Fruit fly (Drosophila melanogaster) whole organism, embryonic: ENCODE data around the gene CG10761.
A peak's percentile ranks its signal among the peaks of the same experiment; 100 is the strongest.

Experiments used
- Antp ChIP-seq: fragments of 200-800 bp; sonication (Bioruptor generic); optimal IDR thresholded peaks from 3 replicates; lab custom pipeline; 2016; ENCODE audit warnings: missing biosample characterization, missing genetic modification characterization
- CG10209 ChIP-seq: fragments of 200-800 bp; sonication (Bioruptor generic); optimal IDR thresholded peaks from 3 replicates; lab custom pipeline; 2017; ENCODE audit warnings: missing biosample characterization, mild to moderate bottlenecking, missing genetic modification characterization, missing genetic modification reagents
- CG10431 ChIP-seq: fragments of 200-800 bp; sonication (Bioruptor generic); optimal IDR thresholded peaks from 3 replicates; lab custom pipeline; 2018; ENCODE audit warnings: missing biosample characterization, mild to moderate bottlenecking, missing genetic modification characterization
- CG10462 ChIP-seq: fragments of 200-800 bp; sonication (Bioruptor generic); optimal IDR thresholded peaks from 2 replicates; lab custom pipeline; 2016; ENCODE audit warnings: missing biosample characterization, missing genetic modification characterization
- CG10959 ChIP-seq: fragments of 200-800 bp; sonication (Bioruptor generic); IDR thresholded peaks from 2 replicates; pipeline ENCODE4 v1.3.6; 2022; ENCODE audit warnings: missing biosample characterization, missing genetic modification characterization
- CG10979 ChIP-seq: fragments of 200-800 bp; sonication (Bioruptor generic); optimal IDR thresholded peaks from 2 replicates; lab custom pipeline; 2018; ENCODE audit warnings: missing biosample characterization, mild to moderate bottlenecking, missing genetic modification characterization, moderate library complexity
- CG11398 ChIP-seq: fragments of 200-800 bp; sonication (Bioruptor generic); optimal IDR thresholded peaks from 2 replicates; lab custom pipeline; 2016; ENCODE audit warnings: missing biosample characterization, missing genetic modification characterization
- CG12391 ChIP-seq: fragments of 200-800 bp; sonication (Bioruptor generic); optimal IDR thresholded peaks from 3 replicates; lab custom pipeline; 2018; ENCODE audit warnings: missing biosample characterization, mild to moderate bottlenecking, missing genetic modification characterization, moderate library complexity
- CG16815 ChIP-seq: fragments of 200-800 bp; sonication (Bioruptor generic); optimal IDR thresholded peaks from 3 replicates; lab custom pipeline; 2017; ENCODE audit warnings: missing biosample characterization, mild to moderate bottlenecking, missing genetic modification characterization
- CG17328 ChIP-seq: fragments of 200-800 bp; sonication (Bioruptor generic); IDR thresholded peaks from 2 replicates; pipeline ENCODE4 v1.3.6; 2022; ENCODE audit warnings: missing biosample characterization, missing genetic modification characterization
- CG1792 ChIP-seq: fragments of 200-800 bp; sonication (Bioruptor generic); optimal IDR thresholded peaks from 2 replicates; lab custom pipeline; 2016; ENCODE audit warnings: missing biosample characterization, missing genetic modification characterization
- CG1832 ChIP-seq: fragments of 200-800 bp; sonication (Bioruptor generic); optimal IDR thresholded peaks from 2 replicates; lab custom pipeline; 2017; ENCODE audit warnings: missing biosample characterization, mild to moderate bottlenecking, missing genetic modification characterization, inconsistent platforms
- CG18764 ChIP-seq: fragments of 200-800 bp; sonication (Bioruptor generic); optimal IDR thresholded peaks from 3 replicates; lab custom pipeline; 2016; ENCODE audit warnings: missing biosample characterization, missing genetic modification characterization
- CG33213 ChIP-seq: fragments of 200-800 bp; sonication (Bioruptor generic); optimal IDR thresholded peaks from 3 replicates; lab custom pipeline; 2016; ENCODE audit warnings: missing biosample characterization, missing genetic modification characterization
- CG3407 ChIP-seq: fragments of 200-800 bp; sonication (Bioruptor generic); optimal IDR thresholded peaks from 2 replicates; lab custom pipeline; 2018; ENCODE audit warnings: missing biosample characterization, mild to moderate bottlenecking, missing genetic modification characterization
- CG4404 ChIP-seq: fragments of 200-800 bp; sonication (Bioruptor generic); IDR thresholded peaks from 2 replicates; pipeline ENCODE4 v1.3.6; 2022; ENCODE audit warnings: missing biosample characterization, missing genetic modification characterization
- CG6689 ChIP-seq: fragments of 200-800 bp; sonication (Bioruptor generic); IDR thresholded peaks from 2 replicates; pipeline ENCODE4 v1.3.6; 2022; ENCODE audit warnings: missing biosample characterization, missing genetic modification characterization
- CG6813 ChIP-seq: fragments of 200-800 bp; sonication (Bioruptor generic); optimal IDR thresholded peaks from 2 replicates; lab custom pipeline; 2017; ENCODE audit warnings: missing biosample characterization, missing genetic modification characterization, mild to moderate bottlenecking, moderate library complexity, missing genetic modification reagents
- CG8924 ChIP-seq: fragments of 200-800 bp; optimal IDR thresholded peaks from 3 replicates; lab custom pipeline; 2019; ENCODE audit warnings: missing biosample characterization, mild to moderate bottlenecking, missing genetic modification characterization, moderate library complexity
- Camta ChIP-seq: fragments of 200-800 bp; sonication (Bioruptor generic); optimal IDR thresholded peaks from 2 replicates; lab custom pipeline; 2016; ENCODE audit warnings: missing biosample characterization, missing genetic modification characterization
- Chrac-16 ChIP-seq: fragments of 200-800 bp; sonication (Bioruptor generic); optimal IDR thresholded peaks from 3 replicates; lab custom pipeline; 2016; ENCODE audit warnings: missing biosample characterization, missing genetic modification characterization
- ERR ChIP-seq: fragments of 200-800 bp; sonication (Bioruptor generic); optimal IDR thresholded peaks from 2 replicates; lab custom pipeline; 2016; ENCODE audit warnings: missing biosample characterization, missing genetic modification characterization
- H2.0 ChIP-seq: fragments of 200-800 bp; sonication (Bioruptor generic); IDR thresholded peaks from 2 replicates; pipeline ENCODE4 v1.3.6; 2022; ENCODE audit warnings: missing biosample characterization, missing genetic modification characterization
- HmgD ChIP-seq: fragments of 200-800 bp; sonication (Bioruptor generic); optimal IDR thresholded peaks from 3 replicates; lab custom pipeline; 2016; ENCODE audit warnings: missing biosample characterization, missing genetic modification characterization
- MESR4 ChIP-seq: fragments of 200-800 bp; sonication (Bioruptor generic); optimal IDR thresholded peaks from 2 replicates; lab custom pipeline; 2018; ENCODE audit warnings: missing biosample characterization, mild to moderate bottlenecking, missing genetic modification characterization, moderate library complexity
- Ptx1 ChIP-seq: fragments of 200-800 bp; sonication (Bioruptor generic); IDR thresholded peaks from 2 replicates; pipeline ENCODE4 v1.3.6; 2022; ENCODE audit warnings: missing biosample characterization, missing genetic modification characterization
- Rx ChIP-seq: fragments of 200-800 bp; sonication (Bioruptor generic); IDR thresholded peaks from 2 replicates; pipeline ENCODE4 v1.3.6; 2022; ENCODE audit warnings: missing biosample characterization, missing genetic modification characterization
- Ssrp ChIP-seq: fragments of 200-800 bp; sonication (Bioruptor generic); optimal IDR thresholded peaks from 2 replicates; lab custom pipeline; 2018; ENCODE audit warnings: missing biosample characterization, mild to moderate bottlenecking, missing genetic modification characterization, moderate library complexity
- Vsx1 ChIP-seq: fragments of 200-800 bp; sonication (Bioruptor generic); optimal IDR thresholded peaks from 2 replicates; lab custom pipeline; 2017; ENCODE audit warnings: missing biosample characterization, mild to moderate bottlenecking, missing genetic modification characterization, missing genetic modification reagents
- aop ChIP-seq: fragments of 200-800 bp; sonication (Bioruptor generic); IDR thresholded peaks from 2 replicates; pipeline ENCODE4 v1.3.6; 2022; ENCODE audit warnings: missing biosample characterization, missing genetic modification characterization
- bsh ChIP-seq, 2 experiments: fragments of 200-800 bp; sonication (Bioruptor generic); optimal IDR thresholded peaks; 2 replicates each; lab custom pipeline; 2017 to 2018; ENCODE audit warnings: mild to moderate bottlenecking in 2 of 2, missing biosample characterization in 2 of 2, missing genetic modification characterization in 2 of 2, moderate library complexity in 1 of 2
- crc ChIP-seq: fragments of 200-800 bp; sonication (Bioruptor generic); optimal IDR thresholded peaks from 2 replicates; lab custom pipeline; 2016; ENCODE audit warnings: missing biosample characterization, missing genetic modification characterization
- dmrt99B ChIP-seq: fragments of 200-800 bp; sonication (Bioruptor generic); optimal IDR thresholded peaks from 2 replicates; lab custom pipeline; 2018; ENCODE audit warnings: missing biosample characterization, mild to moderate bottlenecking, missing genetic modification characterization, moderate library complexity
- emc ChIP-seq: fragments of 200-800 bp; sonication (Bioruptor generic); optimal IDR thresholded peaks from 2 replicates; lab custom pipeline; 2016; ENCODE audit warnings: missing biosample characterization, missing genetic modification characterization
- fd3F ChIP-seq: fragments of 200-800 bp; sonication (Bioruptor generic); optimal IDR thresholded peaks from 2 replicates; lab custom pipeline; 2018; ENCODE audit warnings: missing biosample characterization, mild to moderate bottlenecking, missing genetic modification characterization, moderate library complexity
- fd96Cb ChIP-seq: fragments of 200-800 bp; sonication (Bioruptor generic); optimal IDR thresholded peaks from 2 replicates; lab custom pipeline; 2018; ENCODE audit warnings: missing biosample characterization, mild to moderate bottlenecking, missing genetic modification characterization, moderate library complexity
- grn ChIP-seq: fragments of 200-800 bp; sonication (Bioruptor generic); optimal IDR thresholded peaks from 3 replicates; lab custom pipeline; 2017; ENCODE audit warnings: missing biosample characterization, missing genetic modification characterization
- gro ChIP-seq: fragments of 200-800 bp; sonication (Bioruptor generic); optimal IDR thresholded peaks from 2 replicates; lab custom pipeline; 2016; ENCODE audit warnings: missing biosample characterization, missing genetic modification characterization
- hb ChIP-seq: fragments of 200-800 bp; sonication (Bioruptor generic); IDR thresholded peaks from 3 replicates; pipeline ENCODE4 v1.3.6; 2022; ENCODE audit warnings: missing biosample characterization, missing genetic modification characterization; ENCODE audit not compliant: partially characterized antibody
- hbn ChIP-seq: fragments of 200-800 bp; sonication (Bioruptor generic); IDR thresholded peaks from 2 replicates; pipeline ENCODE4 v1.3.6; 2022; ENCODE audit warnings: missing biosample characterization, missing genetic modification characterization; ENCODE audit not compliant: partially characterized antibody
- lola ChIP-seq, 3 experiments: fragments of >200 bp in 2 of 3; fragments of 200-800 bp in 1 of 3; sonication (Bioruptor generic) in 1 of 3; optimal IDR thresholded peaks; 2 replicates each; lab custom pipeline; 2017 to 2019; ENCODE audit warnings: missing biosample characterization in 3 of 3, missing genetic modification characterization in 3 of 3, mild to moderate bottlenecking in 1 of 3, moderate library complexity in 1 of 3
- maf-S ChIP-seq: fragments of 200-800 bp; sonication (Bioruptor generic); optimal IDR thresholded peaks from 2 replicates; lab custom pipeline; 2016; ENCODE audit warnings: missing biosample characterization, missing genetic modification characterization
- mam ChIP-seq: fragments of 200-800 bp; sonication (Bioruptor generic); optimal IDR thresholded peaks from 3 replicates; lab custom pipeline; 2016; ENCODE audit warnings: missing biosample characterization, missing genetic modification characterization
- otp ChIP-seq: fragments of 200-800 bp; sonication (Bioruptor generic); IDR thresholded peaks from 3 replicates; pipeline ENCODE4, ENCODE4 v1.3.6; 2022; ENCODE audit warnings: missing biosample characterization, missing genetic modification characterization
- pan ChIP-seq, 4 experiments: fragments of >200 bp in 3 of 4; fragments of 200-800 bp in 1 of 4; sonication (Bioruptor generic) in 1 of 4; optimal IDR thresholded peaks in 3 of 4; IDR thresholded peaks in 1 of 4; 2 replicates each; pipeline versions ENCODE4 v1.3.6 to Lab custom; 2017 to 2022; ENCODE audit warnings: missing biosample characterization in 2 of 4, missing genetic modification characterization in 2 of 4, mixed read lengths in 1 of 4
- row ChIP-seq: fragments of 200-800 bp; sonication (Bioruptor generic); IDR thresholded peaks from 3 replicates; pipeline ENCODE4 v1.3.6; 2022; ENCODE audit warnings: missing biosample characterization, missing genetic modification characterization
- sisA ChIP-seq: fragments of 200-800 bp; sonication (Bioruptor generic); IDR thresholded peaks from 2 replicates; pipeline ENCODE4 v1.3.6; 2022; ENCODE audit warnings: missing biosample characterization, missing genetic modification characterization
- sug ChIP-seq: fragments of 200-800 bp; optimal IDR thresholded peaks from 2 replicates; lab custom pipeline; 2019; ENCODE audit warnings: missing biosample characterization, mild to moderate bottlenecking, missing genetic modification characterization, moderate library complexity
- zfh2 ChIP-seq: fragments of 200-800 bp; sonication (Bioruptor generic); optimal IDR thresholded peaks from 2 replicates; lab custom pipeline; 2016; ENCODE audit warnings: missing biosample characterization, missing genetic modification characterization

Gene CG10761

DNA sequence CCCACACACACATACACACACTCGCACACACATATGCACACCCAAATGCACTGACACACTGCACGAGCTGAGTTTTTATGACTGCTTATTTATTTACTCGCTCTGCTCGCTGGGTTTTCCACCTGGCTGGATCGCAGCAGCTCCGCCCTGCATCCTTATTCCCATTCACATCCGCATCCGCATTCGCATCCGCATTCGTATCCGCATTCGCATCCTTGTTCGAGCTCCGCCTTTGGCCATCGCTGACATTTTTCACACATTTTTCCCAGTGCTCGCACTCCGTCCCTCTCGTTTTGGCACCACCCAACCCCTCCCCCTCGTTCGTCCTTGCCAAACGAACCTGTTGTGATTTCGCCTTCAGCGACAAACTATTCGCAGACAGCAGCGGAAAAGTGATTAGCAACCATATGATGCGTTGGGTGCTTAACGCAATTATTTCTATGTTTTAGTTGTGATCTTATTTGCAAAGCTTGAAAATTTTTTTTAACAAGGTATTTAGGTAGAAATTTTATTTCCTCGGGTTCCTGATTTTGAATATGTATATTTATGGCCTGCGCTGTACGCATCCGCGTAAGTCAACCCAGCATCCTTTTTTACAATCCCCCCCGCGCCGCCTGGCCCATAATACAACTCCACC, 48.6 kb upstream of the CG10761 start (continued):
- TF ChIP-seq CG10209 (GFP tag; lab: Kevin White, UChicago), result peak; percentile 2
- TF ChIP-seq hb (GFP tag; lab: Robert Waterston, UW), result no peak
- no peak for TF ChIP-seq CG8924 (tag; lab: Kevin White, UChicago)
- 0 out of 2 replicates have a peak, but pooled peaks have one; percentile 14 for TF ChIP-seq Rx (GFP tag; lab: Robert Waterston, UW)
- no peak for TF ChIP-seq ERR (GFP tag; lab: Kevin White, UChicago)
- TF ChIP-seq CG1792 (GFP tag; lab: Kevin White, UChicago), result no peak
- TF ChIP-seq Camta (GFP tag; lab: Kevin White, UChicago), result no peak
- no peak for TF ChIP-seq HmgD
- TF ChIP-seq CG10959 (GFP tag; lab: Robert Waterston, UW), result 0 out of 2 replicates have a peak, but pooled peaks have one; percentile 25
- TF ChIP-seq CG33213, result no peak
- peak; percentile 16 for TF ChIP-seq Ssrp (tag; lab: Kevin White, UChicago)
- TF ChIP-seq row (GFP tag; lab: Robert Waterston, UW), result peak; percentile 46
- TF ChIP-seq sisA (GFP tag; lab: Robert Waterston, UW), result peak; percentile 28; the same call in 1 of the 2 replicates
- no peak for TF ChIP-seq mam
- TF ChIP-seq zfh2, result no peak
- TF ChIP-seq CG16815, result no peak
- no peak for TF ChIP-seq fd96Cb (tag; lab: Kevin White, UChicago)
- TF ChIP-seq CG12391 (tag; lab: Kevin White, UChicago), result peak; percentile 22
- no peak for TF ChIP-seq gro (GFP tag; lab: Kevin White, UChicago)
- no peak for TF ChIP-seq CG11398 (GFP tag; lab: Kevin White, UChicago)
- TF ChIP-seq Vsx1, result no peak
- TF ChIP-seq maf-S (GFP tag; lab: Kevin White, UChicago), result no peak
- no peak for TF ChIP-seq pan (optimal IDR thresholded peaks at IDR 0.05; lab: Kevin White, UChicago)
- peak in 1 of 2 experiments; percentile 34 for TF ChIP-seq pan (GFP tag; optimal IDR thresholded peaks at IDR 0.05 in 1 of 2, IDR thresholded peaks at IDR 0.05 in 1 of 2)
- TF ChIP-seq CG1832 (GFP tag; lab: Kevin White, UChicago), result no peak
- peak; percentile 40; the same call in 1 of the 2 replicates for TF ChIP-seq CG6689 (GFP tag; lab: Robert Waterston, UW)
- no peak for TF ChIP-seq Chrac-16
- TF ChIP-seq CG3407 (GFP tag; lab: Kevin White, UChicago), result no peak
- no peak for TF ChIP-seq CG17328
- TF ChIP-seq MESR4 (GFP tag; lab: Kevin White, UChicago), result no peak
- no peak for TF ChIP-seq fd3F (GFP tag; lab: Kevin White, UChicago)
- TF ChIP-seq dmrt99B (tag; lab: Kevin White, UChicago), result peak; percentile 10
- TF ChIP-seq hbn, result no peak
- TF ChIP-seq Ptx1 (GFP tag; lab: Robert Waterston, UW), result no peak
- no peak for TF ChIP-seq CG18764 (GFP tag; lab: Kevin White, UChicago)
- no peak for TF ChIP-seq CG10462
- no peak for TF ChIP-seq CG6813 (GFP tag; lab: Kevin White, UChicago)
- TF ChIP-seq CG10431 (GFP tag; lab: Kevin White, UChicago), result no peak
- TF ChIP-seq bsh (GFP tag; optimal IDR thresholded peaks at IDR 0.05; lab: Kevin White, UChicago), result peak; percentile 12 to 49
- TF ChIP-seq lola (GFP tag; optimal IDR thresholded peaks at IDR 0.05; lab: Kevin White, UChicago), result peak in 1 of 3 experiments; percentile 9
- no peak for TF ChIP-seq Antp (GFP tag; lab: Kevin White, UChicago)
- TF ChIP-seq otp, result no peak
- TF ChIP-seq CG10979, result peak; percentile 2
- TF ChIP-seq grn (GFP tag; lab: Kevin White, UChicago), result no peak
- no peak for TF ChIP-seq crc (GFP tag; lab: Kevin White, UChicago)
- no peak for TF ChIP-seq emc
- no peak for TF ChIP-seq sug (tag; lab: Kevin White, UChicago)
- TF ChIP-seq CG4404 (GFP tag; lab: Robert Waterston, UW), result peak; percentile 50
- no peak for TF ChIP-seq aop
- no peak for TF ChIP-seq H2.0 (GFP tag; lab: Robert Waterston, UW)
